Worm (Caenorhabditis elegans): Measurements from ENCODE around the gene zip-1.

zip-1 gene

DNA sequence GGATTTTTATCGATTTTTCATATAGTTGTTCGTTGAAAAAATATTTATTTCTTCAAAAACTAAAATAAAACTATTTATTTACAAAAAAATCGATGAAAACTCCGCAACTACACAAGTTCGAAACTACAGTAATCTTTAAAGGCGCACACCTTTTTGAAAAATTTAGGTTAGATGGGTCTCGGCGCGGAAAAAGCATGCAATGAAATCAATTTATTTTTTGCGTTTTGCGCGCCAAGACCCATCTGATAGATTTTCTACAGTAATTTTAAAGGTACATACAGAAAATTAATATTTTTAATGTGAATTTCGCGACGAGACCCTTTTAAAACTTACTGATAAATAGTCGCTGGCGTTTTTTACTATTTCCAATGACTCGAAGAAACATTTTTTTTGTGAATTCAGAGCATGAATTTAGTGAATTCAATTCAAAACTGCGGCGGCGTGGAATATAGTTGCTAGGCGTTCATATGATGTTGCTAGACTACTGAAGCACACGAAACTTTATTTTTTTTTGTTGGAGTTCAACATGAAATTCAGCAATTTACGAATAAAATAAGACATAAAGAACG is 33.5 kb downstream of the zip-1 start, which contains the start of gene Y75B8A.33 (continued):
- TF ChIP-seq akir-1 (GFP tag; optimal IDR thresholded peaks at IDR 0.05): no peak
- TF ChIP-seq rec-8 (tag; optimal IDR thresholded peaks at IDR 0.05): no peak
- TF ChIP-seq lin-26 (GFP tag; IDR thresholded peaks at IDR 0.05): no peak
- TF ChIP-seq lsy-27 (tag; optimal IDR thresholded peaks at IDR 0.05; ENCODE audit: borderline replicate concordance, insufficient read depth): no peak
- peak; percentile 5 for TF ChIP-seq tlf-1 (GFP tag; optimal IDR thresholded peaks at IDR 0.05)
- no peak for TF ChIP-seq ztf-22 (GFP tag; optimal IDR thresholded peaks at IDR 0.05)
- no peak for TF ChIP-seq nhr-120 (GFP tag; IDR thresholded peaks at IDR 0.05)
- no peak for TF ChIP-seq Y67H2A.10 (GFP tag; conservative IDR thresholded peaks at IDR 0.05)
- no peak for TF ChIP-seq K11D2.4 (GFP tag; IDR thresholded peaks at IDR 0.05)
- TF ChIP-seq mel-28 (tag; optimal IDR thresholded peaks at IDR 0.05; ENCODE audit: borderline replicate concordance): no peak
- no peak for TF ChIP-seq aptf-2 (GFP tag; conservative IDR thresholded peaks at IDR 0.05)
- TF ChIP-seq let-607 (tag; optimal IDR thresholded peaks at IDR 0.05): no peak
- TF ChIP-seq B0019.2 (GFP tag; conservative IDR thresholded peaks at IDR 0.05): 0 out of 2 replicates have a peak, but pooled peaks have one; percentile 17
- no peak for TF ChIP-seq hlh-12 (tag; optimal IDR thresholded peaks at IDR 0.05)
- TF ChIP-seq xnd-1 (tag; optimal IDR thresholded peaks at IDR 0.05): peak; percentile 78
- TF ChIP-seq Y95B8A.8 (GFP tag; IDR thresholded peaks at IDR 0.05): no peak
- no peak for TF ChIP-seq chd-7 (tag; optimal IDR thresholded peaks at IDR 0.05)
- TF ChIP-seq repo-1 (tag; optimal IDR thresholded peaks at IDR 0.05): no peak
- TF ChIP-seq lir-1 (GFP tag; conservative IDR thresholded peaks at IDR 0.05): no peak
- TF ChIP-seq madf-6 (GFP tag; IDR thresholded peaks at IDR 0.05): peak; percentile 90
- no peak for TF ChIP-seq F55B11.4 (tag; optimal IDR thresholded peaks at IDR 0.05; ENCODE audit: borderline replicate concordance, insufficient read depth)
- no peak for TF ChIP-seq ztf-6 (GFP tag; IDR thresholded peaks at IDR 0.05)
- no peak for TF ChIP-seq Y79H2A.3 (GFP tag; conservative IDR thresholded peaks at IDR 0.05)
- no peak for TF ChIP-seq lag-1 (GFP tag; IDR thresholded peaks at IDR 0.05)
- no peak for TF ChIP-seq B0261.1 (tag; optimal IDR thresholded peaks at IDR 0.05)
- no peak for TF ChIP-seq egl-18 (GFP tag; IDR thresholded peaks at IDR 0.05)
- TF ChIP-seq ceh-58 (GFP tag; IDR thresholded peaks at IDR 0.05): no peak
- TF ChIP-seq hlh-26 (GFP tag; conservative IDR thresholded peaks at IDR 0.05): no peak
- no peak for TF ChIP-seq nhr-179 (tag; optimal IDR thresholded peaks at IDR 0.05)
- no peak for TF ChIP-seq ztf-26 (tag; optimal IDR thresholded peaks at IDR 0.05)
- no peak for TF ChIP-seq ceh-100 (GFP tag; IDR thresholded peaks at IDR 0.05)
- TF ChIP-seq dox-1 (GFP tag; IDR thresholded peaks at IDR 0.05): no peak
- TF ChIP-seq nfya-2 (GFP tag; IDR thresholded peaks at IDR 0.05): no peak
- TF ChIP-seq F57C9.4 (tag; optimal IDR thresholded peaks at IDR 0.05): no peak
- peak; percentile 35 for TF ChIP-seq hrde-1 (tag; optimal IDR thresholded peaks at IDR 0.05; ENCODE audit: borderline replicate concordance)
- no peak for TF ChIP-seq mes-4 (tag; optimal IDR thresholded peaks at IDR 0.05)
- no peak for TF ChIP-seq egrh-3 (GFP tag; IDR thresholded peaks at IDR 0.05)
- TF ChIP-seq zfh-2 (GFP tag; conservative IDR thresholded peaks at IDR 0.05): no peak
- TF ChIP-seq D2030.7 (GFP tag; IDR thresholded peaks at IDR 0.05): peak; percentile 44; the same call in 1 of the 2 replicates
- TF ChIP-seq B0336.3 (GFP tag; IDR thresholded peaks at IDR 0.05): no peak
- no peak for TF ChIP-seq lin-35 (GFP tag; optimal IDR thresholded peaks at IDR 0.05)
- TF ChIP-seq atf-7 (tag; optimal IDR thresholded peaks at IDR 0.05): no peak
- no peak for TF ChIP-seq F10E7.11 (tag; optimal IDR thresholded peaks at IDR 0.05)
- TF ChIP-seq athp-1 (tag; optimal IDR thresholded peaks at IDR 0.05): peak; percentile 42
- no peak for TF ChIP-seq aptf-3 (GFP tag; IDR thresholded peaks at IDR 0.05)
- no peak for TF ChIP-seq attf-3 (GFP tag; conservative IDR thresholded peaks at IDR 0.05)
- no peak for TF ChIP-seq attf-6 (GFP tag; IDR thresholded peaks at IDR 0.05)
- no peak for TF ChIP-seq nhr-27 (tag; optimal IDR thresholded peaks at IDR 0.05)

Measured in whole organism, young adult.